Fruit fly (Drosophila melanogaster): Measurements from ENCODE around the gene mRpS21.

The mRpS21 gene

DNA sequence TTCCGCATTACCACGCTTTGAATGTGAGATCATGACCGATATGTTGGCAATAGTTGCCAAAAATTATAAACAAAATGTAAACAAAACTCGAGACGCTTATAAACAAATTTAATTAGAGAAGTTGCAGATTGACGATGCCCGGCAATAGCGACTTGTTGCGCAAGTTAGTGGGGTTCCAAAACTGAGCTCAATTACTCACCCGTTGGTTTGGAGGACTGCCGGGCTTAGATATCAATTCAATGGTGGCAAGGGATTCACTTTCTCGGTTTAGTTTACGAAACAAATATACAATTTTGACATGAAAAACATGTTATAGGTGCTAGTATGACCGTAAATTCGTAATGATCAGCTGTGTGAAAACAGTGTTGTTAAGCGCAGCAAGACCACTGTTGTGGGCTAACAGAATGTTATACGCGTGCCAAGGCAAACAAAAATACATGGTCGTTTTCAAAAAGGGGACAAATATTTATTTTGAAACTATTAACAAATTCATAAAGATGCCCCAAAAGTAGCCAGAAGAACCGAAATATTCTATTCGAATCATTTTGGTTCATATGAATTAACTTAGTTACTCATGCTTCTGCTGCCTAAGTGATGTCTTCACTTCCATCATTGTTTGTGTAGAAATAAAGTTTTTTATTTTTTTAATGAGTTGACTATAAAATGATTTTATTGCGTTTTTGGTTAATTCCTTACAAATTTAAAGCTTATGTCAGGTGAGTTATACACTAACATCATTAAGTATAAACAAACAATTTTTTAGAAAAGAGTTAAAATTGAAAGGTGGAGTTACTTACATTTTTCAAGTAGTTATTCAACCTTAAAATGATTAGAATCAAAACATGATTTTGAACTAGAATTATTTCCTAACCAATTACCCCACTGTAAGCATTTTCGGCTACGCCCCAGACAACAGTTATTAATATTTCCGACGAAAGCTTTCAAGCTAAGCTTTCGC, 14.8 kb downstream of the mRpS21 start, which contains the start of gene Elp6 (continued):
- TF ChIP-seq Xbp1 (GFP tag; optimal IDR thresholded peaks at IDR 0.05): peak; percentile 67
- no peak for TF ChIP-seq wdn (GFP tag; IDR thresholded peaks at IDR 0.05)
- peak; percentile 83 for TF ChIP-seq CG9727 (GFP tag; optimal IDR thresholded peaks at IDR 0.05)
- TF ChIP-seq CG4730 (GFP tag; IDR thresholded peaks at IDR 0.05): peak; percentile 50; the same call in 1 of the 2 replicates
- TF ChIP-seq CG1529 (GFP tag; optimal IDR thresholded peaks at IDR 0.05): no peak
- TF ChIP-seq wor (GFP tag; IDR thresholded peaks at IDR 0.05): no peak
- peak; percentile 34 for TF ChIP-seq CG6654 (GFP tag; optimal IDR thresholded peaks at IDR 0.05)
- TF ChIP-seq CG15011 (GFP tag; optimal IDR thresholded peaks at IDR 0.05): peak; percentile 64
- peak; percentile 38 for TF ChIP-seq CG10654 (GFP tag; optimal IDR thresholded peaks at IDR 0.05)
- TF ChIP-seq CG7357 (GFP tag; IDR thresholded peaks at IDR 0.05): no peak
- peak; percentile 39 for TF ChIP-seq jing (GFP tag; optimal IDR thresholded peaks at IDR 0.05)
- 0 out of 2 replicates have a peak, but pooled peaks have one; percentile 10 for TF ChIP-seq CG17612 (GFP tag; IDR thresholded peaks at IDR 0.05)
- no peak for TF ChIP-seq CG17186 (GFP tag; optimal IDR thresholded peaks at IDR 0.05)
- no peak for TF ChIP-seq CG12299 (tag; optimal IDR thresholded peaks at IDR 0.05)
- peak; percentile 41 for TF ChIP-seq sug (tag; optimal IDR thresholded peaks at IDR 0.05)
- TF ChIP-seq pros (GFP tag; optimal IDR thresholded peaks at IDR 0.05): no peak
- no peak for TF ChIP-seq ato (GFP tag; IDR thresholded peaks at IDR 0.05; ENCODE audit: partially characterized antibody)
- TF ChIP-seq bbx (GFP tag; IDR thresholded peaks at IDR 0.05; ENCODE audit: partially characterized antibody): no peak
- TF ChIP-seq CG31224 (GFP tag; IDR thresholded peaks at IDR 0.05): no peak; the same call in 1 of the 2 replicates
- TF ChIP-seq tup (GFP tag; optimal IDR thresholded peaks at IDR 0.05): no peak
- TF ChIP-seq ab (GFP tag; optimal IDR thresholded peaks at IDR 0.05): no peak
- TF ChIP-seq CG7963 (GFP tag; IDR thresholded peaks at IDR 0.05; ENCODE audit: partially characterized antibody): no peak
- peak; percentile 50 to 89 for TF ChIP-seq crp (GFP tag; optimal IDR thresholded peaks at IDR 0.05)
- TF ChIP-seq sc (optimal IDR thresholded peaks at IDR 0.05): no peak
- TF ChIP-seq sc (GFP tag; optimal IDR thresholded peaks at IDR 0.05): peak; percentile 43
- TF ChIP-seq en (GFP tag; optimal IDR thresholded peaks at IDR 0.05): no peak
- TF ChIP-seq kah (GFP tag; optimal IDR thresholded peaks at IDR 0.05): no peak
- TF ChIP-seq pho (GFP tag; optimal IDR thresholded peaks at IDR 0.05): peak; percentile 69
- no peak for TF ChIP-seq h (optimal IDR thresholded peaks at IDR 0.05)
- no peak for TF ChIP-seq da (GFP tag; optimal IDR thresholded peaks at IDR 0.05)
- no peak for TF ChIP-seq Lhr (GFP tag; optimal IDR thresholded peaks at IDR 0.05)
- TF ChIP-seq chn (GFP tag; optimal IDR thresholded peaks at IDR 0.05): peak; percentile 69
- TF ChIP-seq bsh (GFP tag; optimal IDR thresholded peaks at IDR 0.05): peak; percentile 19 to 24
- TF ChIP-seq sens-2 (GFP tag; IDR thresholded peaks at IDR 0.05): no peak
- peak; percentile 38 for TF ChIP-seq unpg (GFP tag; optimal IDR thresholded peaks at IDR 0.05)
- TF ChIP-seq Opbp (GFP tag; IDR thresholded peaks at IDR 0.05; ENCODE audit: partially characterized antibody): no peak
- TF ChIP-seq CG14050 (GFP tag; IDR thresholded peaks at IDR 0.05): peak; percentile 18; the same call in 1 of the 3 replicates
- no peak for TF ChIP-seq CG42726 (GFP tag; IDR thresholded peaks at IDR 0.05; ENCODE audit: partially characterized antibody)
- peak; percentile 42 for TF ChIP-seq ATbp (GFP tag; optimal IDR thresholded peaks at IDR 0.05)
- no peak for TF ChIP-seq sob (GFP tag; IDR thresholded peaks at IDR 0.05)
- 0 out of 2 replicates have a peak, but pooled peaks have one; percentile 18 for TF ChIP-seq Nf-YA (GFP tag; IDR thresholded peaks at IDR 0.05)
- TF ChIP-seq CG11085 (GFP tag; IDR thresholded peaks at IDR 0.05): peak; percentile 48; the same call in 1 of the 2 replicates
- peak; percentile 57 for TF ChIP-seq Ada2b (GFP tag; IDR thresholded peaks at IDR 0.05)
- peak; percentile 70 for TF ChIP-seq CG1233 (GFP tag; optimal IDR thresholded peaks at IDR 0.05)
- peak; percentile 26 for TF ChIP-seq lbe (GFP tag; optimal IDR thresholded peaks at IDR 0.05)
- peak; percentile 62 for TF ChIP-seq D19B (GFP tag; optimal IDR thresholded peaks at IDR 0.05)
- no peak for TF ChIP-seq B-H2 (GFP tag; optimal IDR thresholded peaks at IDR 0.05)
- no peak for TF ChIP-seq Elba2 (GFP tag; optimal IDR thresholded peaks at IDR 0.05)
